Fruit fly (Drosophila melanogaster): ENCODE measurements around the gene Vm26Aa.

DNA sequence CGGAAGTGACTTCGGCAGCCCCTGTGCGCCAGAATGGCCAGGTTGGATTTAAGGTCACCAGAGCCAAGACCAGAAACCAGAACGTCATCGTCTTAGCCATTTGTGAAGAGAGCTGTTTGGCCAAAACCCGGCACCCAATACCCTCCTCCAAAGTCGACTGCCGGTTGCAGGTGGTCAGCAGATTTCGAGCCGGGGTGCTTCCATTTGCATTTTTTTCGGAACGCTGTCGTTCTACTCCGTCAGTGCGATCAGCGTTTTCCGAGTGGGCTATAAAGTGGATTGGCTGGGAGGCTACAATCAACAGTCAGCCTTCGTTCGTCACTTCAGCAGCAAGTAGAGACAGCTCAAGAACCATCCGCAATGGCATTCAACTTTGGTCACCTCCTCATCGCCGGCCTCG, 3.4 kb downstream of the Vm26Aa start, which contains the start of the genes CG13998 and Vm26Ab:
- TF ChIP-seq h (optimal IDR thresholded peaks at IDR 0.05) (no peak), Myc (optimal IDR thresholded peaks at IDR 0.05) (no peak), insv (optimal IDR thresholded peaks at IDR 0.05) (no peak)
